Fruit fly (Drosophila melanogaster) whole organism, wandering third instar larva: ENCODE results near the gene CG8851.
A peak's percentile ranks its signal among the peaks of the same experiment; 100 is the strongest.

Experiments
- CG32264 ChIP-seq: fragments of 200-800 bp; sonication (Bioruptor generic); optimal IDR thresholded peaks from 2 replicates; lab custom pipeline; 2016; ENCODE audit warnings: missing biosample characterization, missing genetic modification characterization
- CG9705 ChIP-seq: fragments of 200-800 bp; sonication (Bioruptor generic); optimal IDR thresholded peaks from 2 replicates; lab custom pipeline; 2018; ENCODE audit warnings: missing biosample characterization, mild to moderate bottlenecking, missing genetic modification characterization
- CrebA ChIP-seq: fragments of 200-800 bp; sonication (Bioruptor generic); optimal IDR thresholded peaks from 2 replicates; lab custom pipeline; 2016; ENCODE audit warnings: missing biosample characterization, mild to moderate bottlenecking, missing genetic modification characterization, borderline replicate concordance
- Dfd ChIP-seq: fragments of >200 bp; optimal IDR thresholded peaks from 2 replicates; lab custom pipeline; 2017; ENCODE audit warnings: missing biosample characterization, missing genetic modification characterization
- Dif ChIP-seq: fragments of 200-275, 200-300 bp; sonication (Bioruptor generic); optimal IDR thresholded peaks from 2 replicates; lab custom pipeline; 2018; ENCODE audit warnings: missing biosample characterization, missing genetic modification characterization; ENCODE audit not compliant: partially characterized antibody
- GATAd ChIP-seq: sonication (Bioruptor generic); optimal IDR thresholded peaks from 2 replicates; lab custom pipeline; 2016; ENCODE audit warnings: missing biosample characterization, missing genetic modification characterization
- HLH106 ChIP-seq: fragments of 200-800 bp; optimal IDR thresholded peaks from 3 replicates; lab custom pipeline; 2019; ENCODE audit warnings: missing biosample characterization, mild to moderate bottlenecking, missing genetic modification characterization, moderate library complexity
- Hnf4 ChIP-seq: fragments of 200-800 bp; sonication (Bioruptor generic); optimal IDR thresholded peaks from 2 replicates; lab custom pipeline; 2016; ENCODE audit warnings: missing biosample characterization, mild to moderate bottlenecking, missing genetic modification characterization
- Hr78 ChIP-seq: fragments of >200 bp; optimal IDR thresholded peaks from 2 replicates; lab custom pipeline; 2017; ENCODE audit warnings: missing biosample characterization, missing genetic modification characterization
- Hr83 ChIP-seq: fragments of 200-300 bp; sonication (Bioruptor generic); optimal IDR thresholded peaks from 2 replicates; lab custom pipeline; 2016; ENCODE audit warnings: missing biosample characterization, mild to moderate bottlenecking, missing genetic modification characterization, moderate library complexity; ENCODE audit not compliant: poor library complexity, severe bottlenecking
- Jra ChIP-seq: sonication (Bioruptor generic); optimal IDR thresholded peaks from 2 replicates; lab custom pipeline; 2016; ENCODE audit warnings: missing biosample characterization, missing genetic modification characterization
- Mio ChIP-seq: sonication (Bioruptor generic); optimal IDR thresholded peaks from 2 replicates; lab custom pipeline; 2016; ENCODE audit warnings: missing biosample characterization, missing genetic modification characterization
- Myc ChIP-seq: fragments of >200 bp; optimal IDR thresholded peaks from 2 replicates; lab custom pipeline; 2017
- N ChIP-seq: fragments of >200 bp; optimal IDR thresholded peaks from 2 replicates; lab custom pipeline; 2018; ENCODE audit warnings: missing biosample characterization, missing external identifiers, missing genetic modification characterization
- OdsH ChIP-seq: fragments of 200-800 bp; sonication (Bioruptor generic); optimal IDR thresholded peaks from 2 replicates; lab custom pipeline; 2016; ENCODE audit warnings: missing biosample characterization, mild to moderate bottlenecking, missing genetic modification characterization
- Rel ChIP-seq, 2 experiments: fragments of 200-800 bp; sonication (Bioruptor generic) in 1 of 2; optimal IDR thresholded peaks; 2 replicates in 1 of 2; 3 replicates in 1 of 2; lab custom pipeline; 2016 to 2019; ENCODE audit warnings: mild to moderate bottlenecking in 2 of 2, missing biosample characterization in 2 of 2, missing genetic modification characterization in 2 of 2, moderate library complexity in 1 of 2
- Sp1 ChIP-seq: fragments of 200-800 bp; sonication (Bioruptor generic); optimal IDR thresholded peaks from 3 replicates; lab custom pipeline; 2019; ENCODE audit warnings: missing biosample characterization, mild to moderate bottlenecking, missing genetic modification characterization, moderate library complexity
- Vsx2 ChIP-seq: fragments of 200-300, 225-300 bp; sonication (Bioruptor generic); optimal IDR thresholded peaks from 2 replicates; lab custom pipeline; 2018; ENCODE audit warnings: missing biosample characterization, missing genetic modification characterization; ENCODE audit not compliant: partially characterized antibody
- br ChIP-seq: fragments of 200-800 bp; sonication (Bioruptor generic); optimal IDR thresholded peaks from 2 replicates; lab custom pipeline; 2016; ENCODE audit warnings: missing biosample characterization, missing genetic modification characterization
- dl ChIP-seq, 2 experiments: fragments of 175-275, 200-275 bp in 1 of 2; fragments of 200-275 bp in 1 of 2; sonication (Bioruptor generic); optimal IDR thresholded peaks; lab custom pipeline; 2018; ENCODE audit warnings: mild to moderate bottlenecking in 2 of 2, missing biosample characterization in 2 of 2, missing genetic modification characterization in 2 of 2, moderate library complexity in 2 of 2; ENCODE audit not compliant: partially characterized antibody in 2 of 2, insufficient read depth in 1 of 2
- dmrt93B ChIP-seq: fragments of 200-800 bp; sonication (Bioruptor generic); optimal IDR thresholded peaks from 2 replicates; lab custom pipeline; 2018; ENCODE audit warnings: missing biosample characterization, mild to moderate bottlenecking, missing genetic modification characterization
- dsf ChIP-seq: sonication (Bioruptor generic); optimal IDR thresholded peaks from 2 replicates; lab custom pipeline; 2016; ENCODE audit warnings: missing biosample characterization, missing genetic modification characterization, borderline replicate concordance
- ey ChIP-seq: fragments of 200-800 bp; sonication (Bioruptor generic); optimal IDR thresholded peaks from 2 replicates; lab custom pipeline; 2016; ENCODE audit warnings: missing biosample characterization, missing genetic modification characterization
- foxo ChIP-seq, 2 experiments: fragments of 200-800 bp; sonication (Bioruptor generic); optimal IDR thresholded peaks; 2 replicates in 1 of 2; 3 replicates in 1 of 2; lab custom pipeline; 2016 to 2017; ENCODE audit warnings: missing biosample characterization in 2 of 2, missing genetic modification characterization in 2 of 2
- fru ChIP-seq: fragments of 200-800 bp; sonication (Bioruptor generic); optimal IDR thresholded peaks from 3 replicates; lab custom pipeline; 2016; ENCODE audit warnings: missing biosample characterization, mild to moderate bottlenecking, missing genetic modification characterization
- h ChIP-seq: fragments of 200-800 bp; sonication (Bioruptor generic); optimal IDR thresholded peaks from 3 replicates; lab custom pipeline; 2016; ENCODE audit warnings: missing biosample characterization, mild to moderate bottlenecking, missing genetic modification characterization
- lola ChIP-seq: fragments of >200 bp; optimal IDR thresholded peaks from 2 replicates; lab custom pipeline; 2017; ENCODE audit warnings: missing biosample characterization, missing genetic modification characterization
- pan ChIP-seq: fragments of >200 bp; optimal IDR thresholded peaks from 2 replicates; lab custom pipeline; 2017
- psq ChIP-seq: fragments of 200-800 bp; sonication (Bioruptor generic); optimal IDR thresholded peaks from 3 replicates; lab custom pipeline; 2017; ENCODE audit warnings: missing biosample characterization, mild to moderate bottlenecking, missing genetic modification characterization, moderate library complexity
- rgr ChIP-seq: fragments of 200-800 bp; sonication (Bioruptor generic); optimal IDR thresholded peaks from 3 replicates; lab custom pipeline; 2016; ENCODE audit warnings: missing biosample characterization, mild to moderate bottlenecking, missing genetic modification characterization
- sage ChIP-seq: fragments of 200-800 bp; sonication (Bioruptor generic); optimal IDR thresholded peaks from 2 replicates; lab custom pipeline; 2016; ENCODE audit warnings: missing biosample characterization, mild to moderate bottlenecking, missing genetic modification characterization
- tai ChIP-seq: sonication (Bioruptor generic); optimal IDR thresholded peaks from 2 replicates; lab custom pipeline; 2016; ENCODE audit warnings: missing biosample characterization, missing genetic modification characterization
- usp ChIP-seq: fragments of >200 bp; optimal IDR thresholded peaks from 2 replicates; lab custom pipeline; 2017; ENCODE audit warnings: missing biosample characterization, missing genetic modification characterization
- woc ChIP-seq: sonication (Bioruptor generic); optimal IDR thresholded peaks from 2 replicates; lab custom pipeline; 2016; ENCODE audit warnings: missing biosample characterization, mild to moderate bottlenecking, missing genetic modification characterization

Gene CG8851

dm6 chr2L:3558299-3558698, 38.8 kb downstream of the CG8851 start:
- no peak for TF ChIP-seq sage (GFP tag; lab: Kevin White, UChicago)
- no peak for TF ChIP-seq usp (GFP tag; lab: Kevin White, UChicago)
- TF ChIP-seq CrebA (GFP tag; lab: Kevin White, UChicago), result no peak
- TF ChIP-seq Jra (GFP tag; lab: Kevin White, UChicago), result no peak
- no peak for TF ChIP-seq dsf
- peak; percentile 4 for TF ChIP-seq HLH106 (tag; lab: Kevin White, UChicago)
- peak; percentile 43 for TF ChIP-seq h (GFP tag; lab: Kevin White, UChicago)
- no peak for TF ChIP-seq rgr
- TF ChIP-seq tai (GFP tag; lab: Kevin White, UChicago), result no peak
- no peak for TF ChIP-seq Dif (GFP tag; lab: Kevin White, UChicago)
- TF ChIP-seq Hnf4, result no peak
- TF ChIP-seq N (GFP tag; lab: Kevin White, UChicago), result no peak
- peak; percentile 34 for TF ChIP-seq fru
- TF ChIP-seq woc (GFP tag; lab: Kevin White, UChicago), result peak; percentile 35
- TF ChIP-seq GATAd (GFP tag; lab: Kevin White, UChicago), result no peak
- no peak for TF ChIP-seq dmrt93B (GFP tag; lab: Kevin White, UChicago)
- TF ChIP-seq Vsx2 (GFP tag; lab: Kevin White, UChicago), result no peak
- TF ChIP-seq foxo (GFP tag; optimal IDR thresholded peaks at IDR 0.05; lab: Kevin White, UChicago), result peak in 1 of 2 experiments; percentile 23
- peak; percentile 38 for TF ChIP-seq ey (GFP tag; lab: Kevin White, UChicago)

dm6 chr2L:3559647-3560046, 40.2 kb downstream of the CG8851 start:
- TF ChIP-seq ey (GFP tag; lab: Kevin White, UChicago) (peak; percentile 5), h (GFP tag; lab: Kevin White, UChicago) (peak; percentile 23), psq (GFP tag; lab: Kevin White, UChicago) (peak; percentile 33), Mio (GFP tag; lab: Kevin White, UChicago) (no peak), HLH106 (tag; lab: Kevin White, UChicago) (peak; percentile 31), fru (peak; percentile 8), Myc (no peak), br (peak; percentile 14), rgr (peak; percentile 53), woc (GFP tag; lab: Kevin White, UChicago) (no peak), Sp1 (GFP tag; lab: Kevin White, UChicago) (peak; percentile 49), OdsH (GFP tag; lab: Kevin White, UChicago) (peak; percentile 68), Hnf4 (peak; percentile 46), foxo (GFP tag; optimal IDR thresholded peaks at IDR 0.05; lab: Kevin White, UChicago) (peak in 1 of 2 experiments; percentile 54), dl (GFP tag; optimal IDR thresholded peaks at IDR 0.05; lab: Kevin White, UChicago; ENCODE audit: insufficient read depth in 1 of 2, partially characterized antibody in 2 of 2) (no peak)

DNA sequence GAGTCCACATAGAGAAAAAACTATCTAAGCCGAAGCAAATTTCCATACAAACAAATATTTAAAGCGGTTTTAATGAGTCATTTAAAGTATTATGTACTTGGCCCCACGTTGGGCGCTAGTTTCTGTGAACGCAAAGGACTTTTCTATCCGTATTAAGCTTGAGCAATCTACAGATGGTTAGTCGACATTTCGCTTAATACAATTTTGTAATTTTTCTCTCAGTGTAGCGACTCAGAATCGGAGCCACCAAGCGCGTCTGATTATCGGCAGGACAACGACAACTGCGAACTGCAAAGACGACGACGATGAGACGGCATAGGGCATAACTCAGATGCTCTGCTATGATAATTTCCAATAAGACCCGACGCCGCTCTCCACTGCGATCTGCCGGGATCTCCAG, 43.0 kb downstream of the CG8851 start:
- TF ChIP-seq psq (GFP tag; lab: Kevin White, UChicago) (peak; percentile 36), h (GFP tag; lab: Kevin White, UChicago) (peak; percentile 34), Hnf4 (peak; percentile 8), ey (GFP tag; lab: Kevin White, UChicago) (peak; percentile 46), CG9705 (GFP tag; lab: Kevin White, UChicago) (no peak), rgr (peak; percentile 21), br (peak; percentile 25), foxo (GFP tag; optimal IDR thresholded peaks at IDR 0.05; lab: Kevin White, UChicago) (peak in 1 of 2 experiments; percentile 33), Vsx2 (GFP tag; lab: Kevin White, UChicago) (no peak), HLH106 (tag; lab: Kevin White, UChicago) (peak; percentile 32), Dfd (no peak), fru (peak; percentile 52), woc (GFP tag; lab: Kevin White, UChicago) (peak; percentile 25), Sp1 (GFP tag; lab: Kevin White, UChicago) (peak; percentile 1)

DNA sequence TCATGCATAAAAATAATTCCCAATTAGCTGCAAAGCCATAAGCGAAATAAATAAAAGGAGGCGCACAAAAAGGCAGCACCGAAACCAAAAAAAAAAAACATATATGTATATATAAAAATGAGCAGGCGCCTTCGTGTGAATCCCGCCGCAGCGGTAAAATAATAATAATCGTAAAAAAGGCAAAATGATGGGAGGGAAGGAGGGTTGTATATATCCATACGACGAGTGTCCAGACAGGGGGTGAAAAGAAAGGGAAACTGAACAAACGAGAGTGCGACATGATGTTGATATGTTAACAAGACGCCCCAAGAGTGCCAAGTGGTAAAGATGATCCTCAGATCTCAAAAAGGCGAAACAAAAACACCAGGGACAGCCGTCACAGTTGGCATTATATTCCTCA, 45.1 kb downstream of the CG8851 start:
- TF ChIP-seq dsf (no peak), Rel (GFP tag; optimal IDR thresholded peaks at IDR 0.05; lab: Kevin White, UChicago) (no peak), Rel (tag; optimal IDR thresholded peaks at IDR 0.05; lab: Kevin White, UChicago) (peak; percentile 77)

dm6 chr2L:3566532-3566931, 47.1 kb downstream of the CG8851 start:
- no peak for TF ChIP-seq Dif (GFP tag; lab: Kevin White, UChicago)
- peak; percentile 43 for TF ChIP-seq br
- no peak for TF ChIP-seq GATAd (GFP tag; lab: Kevin White, UChicago)
- TF ChIP-seq CG32264 (GFP tag; lab: Kevin White, UChicago), result no peak
- peak; percentile 47 for TF ChIP-seq OdsH (GFP tag; lab: Kevin White, UChicago)
- TF ChIP-seq Dfd, result no peak
- TF ChIP-seq ey (GFP tag; lab: Kevin White, UChicago), result peak; percentile 64
- no peak for TF ChIP-seq Hr83
- TF ChIP-seq sage (GFP tag; lab: Kevin White, UChicago), result no peak
- TF ChIP-seq psq (GFP tag; lab: Kevin White, UChicago), result peak; percentile 28
- TF ChIP-seq Sp1 (GFP tag; lab: Kevin White, UChicago), result peak; percentile 50
- no peak for TF ChIP-seq Mio (GFP tag; lab: Kevin White, UChicago)
- TF ChIP-seq Hr78 (GFP tag; lab: Kevin White, UChicago), result no peak
- peak; percentile 38 for TF ChIP-seq dmrt93B (GFP tag; lab: Kevin White, UChicago)
- peak; percentile 47 for TF ChIP-seq rgr
- no peak for TF ChIP-seq Myc
- TF ChIP-seq lola, result no peak
- TF ChIP-seq pan (lab: Kevin White, UChicago), result no peak
- peak; percentile 54 for TF ChIP-seq fru
- peak in 1 of 2 experiments; percentile 67 for TF ChIP-seq foxo (GFP tag; optimal IDR thresholded peaks at IDR 0.05; lab: Kevin White, UChicago)
- TF ChIP-seq Jra (GFP tag; lab: Kevin White, UChicago), result no peak
- TF ChIP-seq CG9705 (GFP tag; lab: Kevin White, UChicago), result no peak
- TF ChIP-seq HLH106 (tag; lab: Kevin White, UChicago), result peak; percentile 50
- no peak for TF ChIP-seq Rel (GFP tag; optimal IDR thresholded peaks at IDR 0.05; lab: Kevin White, UChicago)
- no peak for TF ChIP-seq Rel (tag; optimal IDR thresholded peaks at IDR 0.05; lab: Kevin White, UChicago)
- TF ChIP-seq N (GFP tag; lab: Kevin White, UChicago), result no peak
- TF ChIP-seq woc (GFP tag; lab: Kevin White, UChicago), result peak; percentile 28
- TF ChIP-seq Hnf4, result peak; percentile 45
- TF ChIP-seq h (GFP tag; lab: Kevin White, UChicago), result peak; percentile 71
- TF ChIP-seq tai (GFP tag; lab: Kevin White, UChicago), result no peak
